Worm (Caenorhabditis elegans): ENCODE data around the gene Y116F11A.1.

Gene Y116F11A.1

DNA sequence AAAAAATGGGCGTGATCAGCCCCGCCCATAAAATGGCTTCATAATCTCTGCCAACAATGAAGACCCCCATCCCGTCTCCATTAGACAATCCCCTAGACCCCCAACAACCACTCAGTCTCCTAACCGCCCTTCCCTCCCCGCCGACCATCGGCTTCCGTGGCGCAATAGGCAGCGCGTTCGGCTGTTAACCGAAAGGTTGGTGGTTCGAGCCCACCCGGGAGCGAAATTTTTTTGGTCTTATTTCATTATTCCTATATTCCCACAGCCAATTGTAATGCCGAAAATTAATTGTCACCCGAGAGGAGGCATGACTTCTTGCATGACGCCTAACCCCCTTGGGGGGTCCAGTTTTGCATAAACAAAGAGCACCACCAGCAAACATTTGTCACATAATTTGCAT lies 7.5 kb upstream of the Y116F11A.1 start (continued):
- TF ChIP-seq T20F7.1 (GFP tag; optimal IDR thresholded peaks at IDR 0.05) = no peak
- TF ChIP-seq madf-9 (GFP tag; conservative IDR thresholded peaks at IDR 0.05) = no peak
- TF ChIP-seq mdl-1 (tag; optimal IDR thresholded peaks at IDR 0.05) = no peak
- TF ChIP-seq nhr-237 (tag; optimal IDR thresholded peaks at IDR 0.05) = no peak
- TF ChIP-seq set-16 (GFP tag; IDR thresholded peaks at IDR 0.05) = peak; percentile 64
- TF ChIP-seq lin-15B (tag; optimal IDR thresholded peaks at IDR 0.05) = no peak
- no peak for TF ChIP-seq zip-11 (GFP tag; IDR thresholded peaks at IDR 0.05)
- peak; percentile 43 for TF ChIP-seq aha-1 (tag)
- TF ChIP-seq ceh-82 (tag; optimal IDR thresholded peaks at IDR 0.05) = no peak
- no peak for TF ChIP-seq nhr-25 (tag; optimal IDR thresholded peaks at IDR 0.05; ENCODE audit: borderline replicate concordance, insufficient read depth)
- peak; percentile 35 for TF ChIP-seq Y5F2A.4 (GFP tag; optimal IDR thresholded peaks at IDR 0.05)
- no peak for TF ChIP-seq spr-1 (tag; optimal IDR thresholded peaks at IDR 0.05)
- no peak for TF ChIP-seq ceh-32 (tag; optimal IDR thresholded peaks at IDR 0.05; ENCODE audit: poor library complexity)
- no peak for TF ChIP-seq snpc-4 (tag; optimal IDR thresholded peaks at IDR 0.05)
- no peak for TF ChIP-seq nhr-76 (tag; optimal IDR thresholded peaks at IDR 0.05)
- TF ChIP-seq ctbp-1 (GFP tag; IDR thresholded peaks at IDR 0.05) = peak; percentile 16; the same call in 1 of the 2 replicates
- TF ChIP-seq hif-1 (tag; optimal IDR thresholded peaks at IDR 0.05) = no peak
- no peak for TF ChIP-seq ces-1 (GFP tag; optimal IDR thresholded peaks at IDR 0.05)
- no peak for TF ChIP-seq madf-5 (GFP tag; IDR thresholded peaks at IDR 0.05)
- TF ChIP-seq vab-7 (GFP tag; IDR thresholded peaks at IDR 0.05) = 0 out of 2 replicates have a peak, but pooled peaks have one; percentile 44
- TF ChIP-seq mxl-3 (GFP tag; optimal IDR thresholded peaks at IDR 0.05) = no peak
- TF ChIP-seq jun-1 (tag; optimal IDR thresholded peaks at IDR 0.05) = no peak
- no peak for TF ChIP-seq T26A8.4 (GFP tag; IDR thresholded peaks at IDR 0.05)
- TF ChIP-seq hmg-1.1 (GFP tag; IDR thresholded peaks at IDR 0.05) = peak; percentile 67
- no peak for TF ChIP-seq daf-12 (tag; optimal IDR thresholded peaks at IDR 0.05)
- TF ChIP-seq mep-1 (tag; optimal IDR thresholded peaks at IDR 0.05) = no peak
- peak; percentile 73 for TF ChIP-seq lim-7 (GFP tag; IDR thresholded peaks at IDR 0.05)
- TF ChIP-seq duxl-1 (tag; optimal IDR thresholded peaks at IDR 0.05; ENCODE audit: poor library complexity) = no peak
- TF ChIP-seq nhr-111 (GFP tag; optimal IDR thresholded peaks at IDR 0.05) = no peak
- no peak for TF ChIP-seq nhr-41 (GFP tag; IDR thresholded peaks at IDR 0.05)
- no peak for TF ChIP-seq nhr-48 (tag; optimal IDR thresholded peaks at IDR 0.05)
- TF ChIP-seq pqm-1 (tag; optimal IDR thresholded peaks at IDR 0.05) = no peak
- TF ChIP-seq arid-1 (GFP tag; conservative IDR thresholded peaks at IDR 0.05) = no peak; the same call in 1 of the 2 replicates
- TF ChIP-seq ceh-20 (GFP tag; IDR thresholded peaks at IDR 0.05) = no peak
- TF ChIP-seq dmd-9 (GFP tag; IDR thresholded peaks at IDR 0.05) = 0 out of 2 replicates have a peak, but pooled peaks have one; percentile 42
- TF ChIP-seq unc-130 (GFP tag; optimal IDR thresholded peaks at IDR 0.05) = no peak
- no peak for TF ChIP-seq ceh-28 (tag; optimal IDR thresholded peaks at IDR 0.05)
- TF ChIP-seq F10B5.3 (tag; optimal IDR thresholded peaks at IDR 0.05) = no peak
- TF ChIP-seq F37D6.2 (tag; optimal IDR thresholded peaks at IDR 0.05) = no peak
- TF ChIP-seq sdz-12 (GFP tag; optimal IDR thresholded peaks at IDR 0.05) = no peak
- TF ChIP-seq dve-1 (tag; optimal IDR thresholded peaks at IDR 0.05; ENCODE audit: insufficient read depth) = no peak
- peak; percentile 1 for TF ChIP-seq nhr-6 (tag; optimal IDR thresholded peaks at IDR 0.05)
- TF ChIP-seq egl-43 (GFP tag; IDR thresholded peaks at IDR 0.05) = peak; percentile 87
- TF ChIP-seq D1046.2 (GFP tag; IDR thresholded peaks at IDR 0.05) = peak; percentile 69; the same call in 1 of the 2 replicates
- TF ChIP-seq nhr-42 (GFP tag; IDR thresholded peaks at IDR 0.05) = 0 out of 2 replicates have a peak, but pooled peaks have one; percentile 51
- TF ChIP-seq tra-1 (GFP tag; IDR thresholded peaks at IDR 0.05) = peak; percentile 43; the same call in 1 of the 2 replicates
- TF ChIP-seq snpc-1.2 (GFP tag; IDR thresholded peaks at IDR 0.05) = 0 out of 2 replicates have a peak, but pooled peaks have one; percentile 39
- TF ChIP-seq egl-27 (tag; optimal IDR thresholded peaks at IDR 0.05) = no peak
- no peak for TF ChIP-seq gei-8 (GFP tag; optimal IDR thresholded peaks at IDR 0.05)
- TF ChIP-seq saeg-2 (GFP tag; IDR thresholded peaks at IDR 0.05) = 0 out of 2 replicates have a peak, but pooled peaks have one; percentile 56
- peak; percentile 47 for TF ChIP-seq lin-38 (GFP tag; IDR thresholded peaks at IDR 0.05)

Measured in whole organism, L4 larva.